Worm (Caenorhabditis elegans): ENCODE data around the gene svh-1.

ce11 chrIV:8181404-8181803 is 25.0 kb upstream of the svh-1 start:
- TF ChIP-seq attf-4 (tag; optimal IDR thresholded peaks at IDR 0.05) (no peak), mdl-1 (tag; optimal IDR thresholded peaks at IDR 0.05) (no peak), php-3 (GFP tag; IDR thresholded peaks at IDR 0.05) (no peak), ama-1 (optimal IDR thresholded peaks at IDR 0.05) (no peak), gei-8 (GFP tag; optimal IDR thresholded peaks at IDR 0.05) (no peak), lim-7 (GFP tag; IDR thresholded peaks at IDR 0.05) (no peak), lin-39 (tag; optimal IDR thresholded peaks at IDR 0.05) (no peak)

All from whole organism, L4 larva.